Worm (Caenorhabditis elegans): Measurements from ENCODE around the gene daf-14.

Gene daf-14

ce11 chrIV:10216078-10216477 is 34.3 kb upstream of the daf-14 start, which contains the start of gene col-124:
Gene col-124, plus strand, starts transcription at chrIV:10216451.
- TF ChIP-seq lsl-1 (GFP tag; optimal IDR thresholded peaks at IDR 0.05) = no peak
- no peak for TF ChIP-seq hsf-1 (GFP tag; IDR thresholded peaks at IDR 0.05)
- TF ChIP-seq sdz-38 (tag; optimal IDR thresholded peaks at IDR 0.05) = no peak
- TF ChIP-seq ceh-27 (GFP tag; optimal IDR thresholded peaks at IDR 0.05) = no peak
- TF ChIP-seq nhr-90 (tag; optimal IDR thresholded peaks at IDR 0.05) = no peak
- TF ChIP-seq ama-1 (optimal IDR thresholded peaks at IDR 0.05) = no peak
- TF ChIP-seq ama-1 (GFP tag; optimal IDR thresholded peaks at IDR 0.05) = no peak
- TF ChIP-seq F37B4.10 (GFP tag; IDR thresholded peaks at IDR 0.05) = no peak
- TF ChIP-seq snpc-1.1 (tag; optimal IDR thresholded peaks at IDR 0.05; ENCODE audit: insufficient read depth) = no peak
- TF ChIP-seq rec-8 (tag; optimal IDR thresholded peaks at IDR 0.05) = no peak
- no peak for TF ChIP-seq madf-6 (GFP tag; IDR thresholded peaks at IDR 0.05)

ce11 chrIV:10216704-10217296 is 33.6 kb upstream of the daf-14 start:
- TF ChIP-seq T26A5.8 (tag; optimal IDR thresholded peaks at IDR 0.05) (no peak), mcd-1 (GFP tag; IDR thresholded peaks at IDR 0.05) (peak; percentile 30; the same call in 1 of the 2 replicates), repo-1 (tag; optimal IDR thresholded peaks at IDR 0.05) (peak; percentile 11), dox-1 (GFP tag; IDR thresholded peaks at IDR 0.05) (peak; percentile 34; the same call in 1 of the 2 replicates), athp-1 (tag; optimal IDR thresholded peaks at IDR 0.05) (no peak), lin-40 (tag; optimal IDR thresholded peaks at IDR 0.05) (peak; percentile 63), C06A6.2 (GFP tag; conservative IDR thresholded peaks at IDR 0.05) (peak; percentile 29; the same call in 1 of the 2 replicates), ztf-26 (tag; optimal IDR thresholded peaks at IDR 0.05) (peak; percentile 95), nfya-2 (GFP tag; IDR thresholded peaks at IDR 0.05) (0 out of 2 replicates have a peak, but pooled peaks have one; percentile 40), let-607 (tag; optimal IDR thresholded peaks at IDR 0.05) (peak in 1 of 2 experiments; percentile 36), egrh-3 (GFP tag; IDR thresholded peaks at IDR 0.05) (peak; percentile 88), lsl-1 (GFP tag; optimal IDR thresholded peaks at IDR 0.05) (no peak), zfh-2 (GFP tag; conservative IDR thresholded peaks at IDR 0.05) (peak; percentile 90), lin-26 (GFP tag; IDR thresholded peaks at IDR 0.05) (peak; percentile 90), nhr-80 (tag; optimal IDR thresholded peaks at IDR 0.05) (no peak), pbrm-1 (GFP tag; IDR thresholded peaks at IDR 0.05) (peak; percentile 49; the same call in 1 of the 2 replicates)

ce11 chrIV:10219208-10219607 is 31.2 kb upstream of the daf-14 start, which contains the start of gene qns-1:
Gene qns-1, minus strand, starts transcription at chrIV:10219308.
- TF ChIP-seq egl-18 (GFP tag; IDR thresholded peaks at IDR 0.05) (no peak), snpc-3.4 (tag; optimal IDR thresholded peaks at IDR 0.05) (peak; percentile 15), lin-35 (GFP tag; optimal IDR thresholded peaks at IDR 0.05) (peak in 1 of 3 experiments; percentile 12)

- TF ChIP-seq nhr-27 (tag; optimal IDR thresholded peaks at IDR 0.05) = no peak
- TF ChIP-seq hlh-26 (GFP tag; conservative IDR thresholded peaks at IDR 0.05) = no peak
- TF ChIP-seq sptf-2 (GFP tag; optimal IDR thresholded peaks at IDR 0.05) = no peak
- TF ChIP-seq akir-1 (GFP tag; optimal IDR thresholded peaks at IDR 0.05) = no peak
- TF ChIP-seq nfyb-1 (GFP tag; IDR thresholded peaks at IDR 0.05) = no peak
- no peak for TF ChIP-seq ceh-79 (tag; optimal IDR thresholded peaks at IDR 0.05)
Observed at ce11 chrIV:10221187-10221586, 29.2 kb upstream of the daf-14 start, which contains the start of gene tram-1. Gene tram-1, minus strand, starts transcription at chrIV:10221287.

Data from whole organism, young adult.